Fruit fly (Drosophila melanogaster) whole organism, embryonic: ENCODE results near the gene CG18131.

Experiments used
- ATbp ChIP-seq: fragments of 200-800 bp; sonication (Bioruptor generic); optimal IDR thresholded peaks from 2 replicates; lab custom pipeline; 2017; ENCODE audit warnings: missing biosample characterization, mild to moderate bottlenecking, missing genetic modification characterization, missing genetic modification reagents
- Adf1 ChIP-seq: fragments of 200-800 bp; sonication (Bioruptor generic); IDR thresholded peaks from 2 replicates; pipeline ENCODE4 v1.3.6; 2022; ENCODE audit warnings: missing biosample characterization, missing genetic modification characterization
- CG10274 ChIP-seq: fragments of 200-800 bp; sonication (Bioruptor generic); optimal IDR thresholded peaks from 3 replicates; lab custom pipeline; 2017; ENCODE audit warnings: missing biosample characterization, mild to moderate bottlenecking, missing genetic modification characterization
- CG11695 ChIP-seq: fragments of 200-800 bp; sonication (Bioruptor generic); IDR thresholded peaks from 3 replicates; pipeline ENCODE4 v1.3.6; 2022; ENCODE audit warnings: missing biosample characterization, missing genetic modification characterization
- CG12942 ChIP-seq: fragments of 200-800 bp; sonication (Bioruptor generic); optimal IDR thresholded peaks from 3 replicates; lab custom pipeline; 2016; ENCODE audit warnings: missing biosample characterization, missing genetic modification characterization
- CG13123 ChIP-seq: fragments of 200-800 bp; sonication (Bioruptor generic); optimal IDR thresholded peaks from 2 replicates; lab custom pipeline; 2016; ENCODE audit warnings: missing biosample characterization, missing genetic modification characterization
- CG13775 ChIP-seq: fragments of 200-800 bp; sonication (Bioruptor generic); optimal IDR thresholded peaks from 3 replicates; lab custom pipeline; 2017; ENCODE audit warnings: missing biosample characterization, mild to moderate bottlenecking, missing genetic modification characterization
- CG14860 ChIP-seq: fragments of 200-800 bp; sonication (Bioruptor generic); IDR thresholded peaks from 3 replicates; pipeline ENCODE4 v1.3.6; 2022; ENCODE audit warnings: missing biosample characterization, missing genetic modification characterization; ENCODE audit not compliant: partially characterized antibody
- CG15601 ChIP-seq: fragments of 200-800 bp; sonication (Bioruptor generic); optimal IDR thresholded peaks from 3 replicates; lab custom pipeline; 2019; ENCODE audit warnings: missing biosample characterization, mild to moderate bottlenecking, missing genetic modification characterization, moderate library complexity
- CG16863 ChIP-seq: fragments of 200-800 bp; sonication (Bioruptor generic); optimal IDR thresholded peaks from 3 replicates; lab custom pipeline; 2016; ENCODE audit warnings: missing biosample characterization, missing genetic modification characterization
- CG2129 ChIP-seq: fragments of 200-800 bp; sonication (Bioruptor generic); IDR thresholded peaks from 2 replicates; pipeline ENCODE4 v1.3.6; 2022; ENCODE audit warnings: missing biosample characterization, missing genetic modification characterization; ENCODE audit not compliant: partially characterized antibody
- CG30431 ChIP-seq: fragments of 200-800 bp; sonication (Bioruptor generic); optimal IDR thresholded peaks from 2 replicates; lab custom pipeline; 2017; ENCODE audit warnings: missing biosample characterization, missing genetic modification characterization
- CG31365 ChIP-seq: fragments of 200-800 bp; sonication (Bioruptor generic); optimal IDR thresholded peaks from 2 replicates; lab custom pipeline; 2018; ENCODE audit warnings: missing biosample characterization, mild to moderate bottlenecking, missing genetic modification characterization
- CG4282 ChIP-seq: fragments of 200-800 bp; sonication (Bioruptor generic); optimal IDR thresholded peaks from 2 replicates; lab custom pipeline; 2016; ENCODE audit warnings: missing biosample characterization, missing genetic modification characterization
- CG4424 ChIP-seq: fragments of 200-800 bp; sonication (Bioruptor generic); optimal IDR thresholded peaks from 3 replicates; lab custom pipeline; 2016; ENCODE audit warnings: missing biosample characterization, missing genetic modification characterization
- CG6854 ChIP-seq: fragments of 200-800 bp; sonication (Bioruptor generic); optimal IDR thresholded peaks from 3 replicates; lab custom pipeline; 2017; ENCODE audit warnings: missing biosample characterization, mild to moderate bottlenecking, missing genetic modification characterization
- CG7556 ChIP-seq: fragments of 200-800 bp; sonication (Bioruptor generic); optimal IDR thresholded peaks from 2 replicates; lab custom pipeline; 2017; ENCODE audit warnings: missing biosample characterization, mild to moderate bottlenecking, missing genetic modification characterization
- CG7786 ChIP-seq: fragments of 200-800 bp; sonication (Bioruptor generic); optimal IDR thresholded peaks from 2 replicates; lab custom pipeline; 2016; ENCODE audit warnings: missing biosample characterization, missing genetic modification characterization
- CG8924 ChIP-seq: fragments of 200-800 bp; optimal IDR thresholded peaks from 3 replicates; lab custom pipeline; 2019; ENCODE audit warnings: missing biosample characterization, mild to moderate bottlenecking, missing genetic modification characterization, moderate library complexity
- CG9215 ChIP-seq: fragments of 200-800 bp; sonication (Bioruptor generic); IDR thresholded peaks from 2 replicates; pipeline ENCODE4 v1.3.6; 2022; ENCODE audit warnings: missing biosample characterization, missing genetic modification characterization
- CoRest ChIP-seq: fragments of 200-800 bp; sonication (Bioruptor generic); optimal IDR thresholded peaks from 3 replicates; lab custom pipeline; 2018; ENCODE audit warnings: missing biosample characterization, mild to moderate bottlenecking, missing genetic modification characterization, moderate library complexity
- D ChIP-seq, 2 experiments: fragments of 200-800 bp in 1 of 2; fragments of >200 bp in 1 of 2; sonication (Bioruptor generic) in 1 of 2; optimal IDR thresholded peaks; 2 replicates in 1 of 2; 3 replicates in 1 of 2; lab custom pipeline; 2017; ENCODE audit warnings: mild to moderate bottlenecking in 1 of 2, missing biosample characterization in 1 of 2, missing genetic modification characterization in 1 of 2, missing genetic modification reagents in 1 of 2
- D19A ChIP-seq: fragments of 200-800 bp; optimal IDR thresholded peaks from 3 replicates; lab custom pipeline; 2019; ENCODE audit warnings: missing biosample characterization, mild to moderate bottlenecking, missing genetic modification characterization, moderate library complexity
- Doc2 ChIP-seq: fragments of 200-800 bp; sonication (Bioruptor generic); IDR thresholded peaks from 2 replicates; pipeline ENCODE4 v1.3.6; 2022; ENCODE audit warnings: missing biosample characterization, missing genetic modification characterization
- HLH4C ChIP-seq: fragments of 200-800 bp; sonication (Bioruptor generic); IDR thresholded peaks from 3 replicates; pipeline ENCODE4 v1.3.6; 2022; ENCODE audit warnings: missing biosample characterization, missing genetic modification characterization; ENCODE audit not compliant: partially characterized antibody
- HmgD ChIP-seq: fragments of 200-800 bp; sonication (Bioruptor generic); optimal IDR thresholded peaks from 3 replicates; lab custom pipeline; 2016; ENCODE audit warnings: missing biosample characterization, missing genetic modification characterization
- Hr78 ChIP-seq, 2 experiments: fragments of 200-800 bp in 1 of 2; fragments of >200 bp in 1 of 2; sonication (Bioruptor generic) in 1 of 2; optimal IDR thresholded peaks; 2 replicates each; lab custom pipeline; 2017 to 2019; ENCODE audit warnings: missing biosample characterization in 2 of 2, missing genetic modification characterization in 2 of 2, mild to moderate bottlenecking in 1 of 2, moderate library complexity in 1 of 2
- Lpt ChIP-seq: fragments of >200 bp; optimal IDR thresholded peaks from 2 replicates; lab custom pipeline; 2018; ENCODE audit warnings: missing biosample characterization, missing genetic modification characterization
- Taf1 ChIP-seq: fragments of 200-800 bp; sonication (Bioruptor generic); IDR thresholded peaks from 2 replicates; pipeline ENCODE4 v1.3.6; 2022; ENCODE audit warnings: missing biosample characterization, missing genetic modification characterization
- Trl ChIP-seq, 3 experiments: fragments of >200 bp in 2 of 3; fragments of 200-800 bp in 1 of 3; sonication (Bioruptor generic) in 1 of 3; optimal IDR thresholded peaks; 2 replicates in 1 of 3; 3 replicates in 2 of 3; lab custom pipeline; 2016 to 2017; ENCODE audit warnings: missing biosample characterization in 1 of 3, missing genetic modification characterization in 1 of 3
- Usf ChIP-seq: fragments of 200-800 bp; sonication (Bioruptor generic); optimal IDR thresholded peaks from 2 replicates; lab custom pipeline; 2017; ENCODE audit warnings: missing genotype, missing biosample characterization, missing genetic modification characterization
- Xrp1 ChIP-seq: fragments of 200-800 bp; sonication (Bioruptor generic); IDR thresholded peaks from 2 replicates; pipeline ENCODE4 v1.3.6; 2022; ENCODE audit warnings: missing biosample characterization, missing genetic modification characterization
- ase ChIP-seq: fragments of 200-800 bp; sonication (Bioruptor generic); IDR thresholded peaks from 3 replicates; pipeline ENCODE4 v1.3.6; 2022; ENCODE audit warnings: missing biosample characterization, missing genetic modification characterization
- bsh ChIP-seq, 2 experiments: fragments of 200-800 bp; sonication (Bioruptor generic); optimal IDR thresholded peaks; 2 replicates each; lab custom pipeline; 2017 to 2018; ENCODE audit warnings: mild to moderate bottlenecking in 2 of 2, missing biosample characterization in 2 of 2, missing genetic modification characterization in 2 of 2, moderate library complexity in 1 of 2
- caup ChIP-seq: fragments of 200-800 bp; sonication (Bioruptor generic); optimal IDR thresholded peaks from 3 replicates; lab custom pipeline; 2017; ENCODE audit warnings: missing biosample characterization, mild to moderate bottlenecking, missing genetic modification characterization, moderate library complexity; ENCODE audit not compliant: severe bottlenecking
- croc ChIP-seq: fragments of 200-800 bp; sonication (Bioruptor generic); conservative IDR thresholded peaks from 3 replicates; pipeline ENCODE4 v1.3.6; 2022; ENCODE audit warnings: missing biosample characterization, missing genetic modification characterization
- crol ChIP-seq: fragments of 200-800 bp; sonication (Bioruptor generic); IDR thresholded peaks from 2 replicates; pipeline ENCODE4 v1.3.6; 2022; ENCODE audit warnings: missing biosample characterization, missing genetic modification characterization
- danr ChIP-seq: fragments of 200-800 bp; sonication (Bioruptor generic); IDR thresholded peaks from 2 replicates; pipeline ENCODE4 v1.3.6; 2022; ENCODE audit warnings: missing biosample characterization, missing genetic modification characterization
- dmrt99B ChIP-seq: fragments of 200-800 bp; sonication (Bioruptor generic); optimal IDR thresholded peaks from 2 replicates; lab custom pipeline; 2018; ENCODE audit warnings: missing biosample characterization, mild to moderate bottlenecking, missing genetic modification characterization, moderate library complexity
- en ChIP-seq: fragments of 200-800 bp; sonication (Bioruptor generic); optimal IDR thresholded peaks from 2 replicates; lab custom pipeline; 2016; ENCODE audit warnings: missing biosample characterization, missing genetic modification characterization
- gce ChIP-seq: fragments of 200-800 bp; sonication (Bioruptor generic); IDR thresholded peaks from 3 replicates; pipeline ENCODE4 v1.3.6; 2022; ENCODE audit warnings: missing biosample characterization, missing genetic modification characterization
- gcm2 ChIP-seq: fragments of 200-800 bp; sonication (Bioruptor generic); optimal IDR thresholded peaks from 2 replicates; lab custom pipeline; 2016; ENCODE audit warnings: missing biosample characterization, missing genetic modification characterization
- onecut ChIP-seq: fragments of 200-800 bp; sonication (Bioruptor generic); IDR thresholded peaks from 2 replicates; pipeline ENCODE4 v1.3.6; 2022; ENCODE audit warnings: missing biosample characterization, missing genetic modification characterization
- prd ChIP-seq, 3 experiments: fragments of >200 bp in 2 of 3; fragments of 200-800 bp in 1 of 3; sonication (Bioruptor generic) in 1 of 3; optimal IDR thresholded peaks in 2 of 3; IDR thresholded peaks in 1 of 3; 2 replicates in 2 of 3; 3 replicates in 1 of 3; pipeline versions ENCODE4 v1.3.6 to Lab custom; 2017 to 2022; ENCODE audit warnings: missing biosample characterization in 1 of 3, missing genetic modification characterization in 1 of 3
- schlank ChIP-seq: fragments of 200-800 bp; sonication (Bioruptor generic); optimal IDR thresholded peaks from 2 replicates; lab custom pipeline; 2018; ENCODE audit warnings: missing biosample characterization, mild to moderate bottlenecking, missing genetic modification characterization
- so ChIP-seq: fragments of 200-800 bp; sonication (Bioruptor generic); IDR thresholded peaks from 3 replicates; pipeline ENCODE4 v1.3.6; 2022; ENCODE audit warnings: missing biosample characterization, missing genetic modification characterization
- toy ChIP-seq: fragments of 200-800 bp; sonication (Bioruptor generic); IDR thresholded peaks from 2 replicates; pipeline ENCODE4 v1.3.6; 2022; ENCODE audit warnings: missing biosample characterization, missing genetic modification characterization
- vnd ChIP-seq: fragments of 200-800 bp; sonication (Bioruptor generic); IDR thresholded peaks from 3 replicates; pipeline ENCODE4 v1.3.6; 2022; ENCODE audit warnings: missing biosample characterization, missing genetic modification characterization; ENCODE audit not compliant: partially characterized antibody
- wdn ChIP-seq: fragments of 200-800 bp; sonication (Bioruptor generic); IDR thresholded peaks from 2 replicates; pipeline ENCODE4 v1.3.6; 2022; ENCODE audit warnings: missing biosample characterization, missing genetic modification characterization

The CG18131 gene

dm6 chr2L:1456305-1456704, 44.1 kb downstream of the CG18131 start (continued):
- TF ChIP-seq gcm2 (GFP tag; lab: Kevin White, UChicago) (no peak), Xrp1 (GFP tag; lab: Robert Waterston, UW) (peak; percentile 91), croc (GFP tag; lab: Robert Waterston, UW) (peak; percentile 67), CG4424 (GFP tag; lab: Kevin White, UChicago) (peak; percentile 80), CG14860 (GFP tag; lab: Robert Waterston, UW) (no peak), CG9215 (GFP tag; lab: Robert Waterston, UW) (no peak), CG2129 (no peak), CG7786 (no peak), schlank (tag; lab: Kevin White, UChicago) (no peak), CG4282 (no peak), Trl (optimal IDR thresholded peaks at IDR 0.05; lab: Kevin White, UChicago) (no peak), Trl (GFP tag; optimal IDR thresholded peaks at IDR 0.05; lab: Kevin White, UChicago) (no peak), D (optimal IDR thresholded peaks at IDR 0.05; lab: Kevin White, UChicago) (no peak), D (GFP tag; optimal IDR thresholded peaks at IDR 0.05; lab: Kevin White, UChicago) (peak; percentile 79), CG10274 (GFP tag; lab: Kevin White, UChicago) (no peak), CG8924 (tag; lab: Kevin White, UChicago) (peak; percentile 65), Adf1 (GFP tag; lab: Robert Waterston, UW) (no peak), ase (peak; percentile 17; the same call in 1 of the 3 replicates), Lpt (GFP tag; lab: Kevin White, UChicago) (no peak), crol (GFP tag; lab: Robert Waterston, UW) (no peak), caup (GFP tag; lab: Kevin White, UChicago) (no peak), wdn (GFP tag; lab: Robert Waterston, UW) (no peak), CG15601 (tag; lab: Kevin White, UChicago) (peak; percentile 48), CG7556 (GFP tag; lab: Kevin White, UChicago) (peak; percentile 18), Doc2 (no peak), gce (GFP tag; lab: Robert Waterston, UW) (peak; percentile 58; the same call in 1 of the 3 replicates), Taf1 (GFP tag; lab: Robert Waterston, UW) (no peak), CG11695 (peak; percentile 55; the same call in 1 of the 3 replicates), dmrt99B (tag; lab: Kevin White, UChicago) (peak; percentile 58), D19A (peak; percentile 66), CG13775 (GFP tag; lab: Kevin White, UChicago) (peak; percentile 28), prd (optimal IDR thresholded peaks at IDR 0.05; lab: Kevin White, UChicago) (no peak), prd (GFP tag; IDR thresholded peaks at IDR 0.05; lab: Robert Waterston, UW) (peak; percentile 80), onecut (GFP tag; lab: Robert Waterston, UW) (peak; percentile 56), HmgD (GFP tag; lab: Kevin White, UChicago) (no peak), CG31365 (tag; lab: Kevin White, UChicago) (no peak), CG16863 (GFP tag; lab: Kevin White, UChicago) (no peak), CG12942 (GFP tag; lab: Kevin White, UChicago) (no peak), toy (GFP tag; lab: Robert Waterston, UW) (no peak), vnd (GFP tag; lab: Robert Waterston, UW) (no peak), Usf (GFP tag; lab: Kevin White, UChicago) (no peak), CoRest (tag; lab: Kevin White, UChicago) (peak; percentile 60), HLH4C (no peak), en (GFP tag; lab: Kevin White, UChicago) (no peak), danr (GFP tag; lab: Robert Waterston, UW) (no peak), so (GFP tag; lab: Robert Waterston, UW) (no peak), ATbp (GFP tag; lab: Kevin White, UChicago) (peak; percentile 45), Hr78 (GFP tag; optimal IDR thresholded peaks at IDR 0.05; lab: Kevin White, UChicago) (peak in 1 of 2 experiments; percentile 0), CG6854 (GFP tag; lab: Kevin White, UChicago) (no peak), CG30431 (GFP tag; lab: Kevin White, UChicago) (peak; percentile 20), bsh (GFP tag; optimal IDR thresholded peaks at IDR 0.05; lab: Kevin White, UChicago) (peak; percentile 2 to 82), CG13123 (GFP tag; lab: Kevin White, UChicago) (peak; percentile 15)
